Worm (Caenorhabditis elegans): Measurements from ENCODE around the gene C46H3.1.

The C46H3.1 gene

DNA sequence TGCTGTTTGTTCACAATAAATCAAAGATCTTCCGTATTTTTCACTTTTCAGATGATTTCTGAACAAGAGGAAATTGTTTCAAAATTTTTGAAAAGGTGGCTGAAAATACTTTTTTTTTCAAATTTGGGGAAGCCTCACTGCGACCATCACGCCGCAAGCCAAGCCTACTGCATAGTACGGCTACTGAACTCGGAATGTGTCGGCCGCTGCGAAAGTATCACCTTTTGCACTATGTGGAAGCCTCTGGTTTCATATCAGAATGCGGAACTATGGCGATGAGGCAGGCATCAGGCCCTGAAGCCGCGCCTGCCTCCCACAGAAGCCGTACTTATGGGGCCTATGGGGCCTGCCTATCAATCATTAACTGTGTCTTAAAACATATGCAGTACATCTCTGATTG, 48.5 kb downstream of the C46H3.1 start:
- no peak for TF ChIP-seq ceh-16 (tag; optimal IDR thresholded peaks at IDR 0.05)
- TF ChIP-seq nhr-77 (tag; optimal IDR thresholded peaks at IDR 0.05): no peak
- no peak for TF ChIP-seq F13H6.1 (tag; optimal IDR thresholded peaks at IDR 0.05)

All from whole organism, L2 larva.